Worm (Caenorhabditis elegans): ENCODE measurements around the gene sdz-4.
"Not testable (repeated sequence)": the region's sequence is repeated elsewhere in the genome, so short reads cannot be mapped to it uniquely, and the experiment has no call there.

ce11 chrII:1006375-1006774 is 47.7 kb downstream of the sdz-4 start, which contains the start of gene F45D11.14:
- not testable (repeated sequence) for TF ChIP-seq unc-62 (GFP tag; optimal IDR thresholded peaks at IDR 0.05); elt-2 (tag; optimal IDR thresholded peaks at IDR 0.05); elt-1 (tag; optimal IDR thresholded peaks at IDR 0.05); nhr-11 (tag; optimal IDR thresholded peaks at IDR 0.05); pqm-1 (tag; optimal IDR thresholded peaks at IDR 0.05); snpc-4 (tag; optimal IDR thresholded peaks at IDR 0.05); hmg-11 (tag; optimal IDR thresholded peaks at IDR 0.05)

Data from whole organism, L3 larva.